Fruit fly (Drosophila melanogaster) whole organism, embryonic: ENCODE data around the gene CG6325.

ENCODE experiments used
- Atf3 ChIP-seq: fragments of 200-800 bp; sonication (Bioruptor generic); optimal IDR thresholded peaks from 3 replicates; lab custom pipeline; 2016; ENCODE audit warnings: missing biosample characterization, missing genetic modification characterization
- Bgb ChIP-seq: fragments of 200-800 bp; sonication (Bioruptor generic); IDR thresholded peaks from 2 replicates; pipeline ENCODE4 v1.3.6; 2022; ENCODE audit warnings: missing biosample characterization, missing genetic modification characterization; ENCODE audit not compliant: partially characterized antibody
- CG1024 ChIP-seq: fragments of 200-800 bp; sonication (Bioruptor generic); IDR thresholded peaks from 2 replicates; pipeline ENCODE4 v1.3.6; 2022; ENCODE audit warnings: missing biosample characterization, missing genetic modification characterization
- CG10979 ChIP-seq: fragments of 200-800 bp; sonication (Bioruptor generic); optimal IDR thresholded peaks from 2 replicates; lab custom pipeline; 2018; ENCODE audit warnings: missing biosample characterization, mild to moderate bottlenecking, missing genetic modification characterization, moderate library complexity
- CG11456 ChIP-seq: fragments of 200-800 bp; sonication (Bioruptor generic); IDR thresholded peaks from 3 replicates; pipeline ENCODE4 v1.3.6; 2022; ENCODE audit warnings: missing biosample characterization, missing genetic modification characterization
- CG16863 ChIP-seq: fragments of 200-800 bp; sonication (Bioruptor generic); optimal IDR thresholded peaks from 3 replicates; lab custom pipeline; 2016; ENCODE audit warnings: missing biosample characterization, missing genetic modification characterization
- CG17361 ChIP-seq: fragments of 200-800 bp; sonication (Bioruptor generic); IDR thresholded peaks from 3 replicates; pipeline ENCODE4 v1.3.6; 2022; ENCODE audit warnings: missing biosample characterization, missing genetic modification characterization
- CG17568 ChIP-seq: fragments of 200-800 bp; sonication (Bioruptor generic); optimal IDR thresholded peaks from 2 replicates; lab custom pipeline; 2018; ENCODE audit warnings: missing biosample characterization, mild to moderate bottlenecking, missing genetic modification characterization, moderate library complexity
- CG1832 ChIP-seq: fragments of 200-800 bp; sonication (Bioruptor generic); optimal IDR thresholded peaks from 2 replicates; lab custom pipeline; 2017; ENCODE audit warnings: missing biosample characterization, mild to moderate bottlenecking, missing genetic modification characterization, inconsistent platforms
- CG18476 ChIP-seq: fragments of 200-800 bp; sonication (Bioruptor generic); optimal IDR thresholded peaks from 2 replicates; lab custom pipeline; 2016; ENCODE audit warnings: missing biosample characterization, mild to moderate bottlenecking, missing genetic modification characterization
- CG18619 ChIP-seq: fragments of 200-800 bp; sonication (Bioruptor generic); optimal IDR thresholded peaks from 3 replicates; lab custom pipeline; 2017; ENCODE audit warnings: missing biosample characterization, mild to moderate bottlenecking, missing genetic modification characterization
- CG3065 ChIP-seq: fragments of 200-800 bp; sonication (Bioruptor generic); optimal IDR thresholded peaks from 2 replicates; lab custom pipeline; 2016; ENCODE audit warnings: missing biosample characterization, missing genetic modification characterization
- CG3726 ChIP-seq: fragments of 200-800 bp; sonication (Bioruptor generic); IDR thresholded peaks from 3 replicates; pipeline ENCODE4, ENCODE4 v1.3.6; 2022; ENCODE audit warnings: missing biosample characterization, missing genetic modification characterization
- CG3847 ChIP-seq: fragments of 200-800 bp; sonication (Bioruptor generic); IDR thresholded peaks from 2 replicates; pipeline ENCODE4 v1.3.6; 2022; ENCODE audit warnings: missing biosample characterization, missing genetic modification characterization
- CG4282 ChIP-seq: fragments of 200-800 bp; sonication (Bioruptor generic); optimal IDR thresholded peaks from 2 replicates; lab custom pipeline; 2016; ENCODE audit warnings: missing biosample characterization, missing genetic modification characterization
- CG7556 ChIP-seq: fragments of 200-800 bp; sonication (Bioruptor generic); optimal IDR thresholded peaks from 2 replicates; lab custom pipeline; 2017; ENCODE audit warnings: missing biosample characterization, mild to moderate bottlenecking, missing genetic modification characterization
- CG8478 ChIP-seq: fragments of >200 bp; optimal IDR thresholded peaks from 2 replicates; lab custom pipeline; 2018
- CHES-1-like ChIP-seq: fragments of 200-800 bp; sonication (Bioruptor generic); optimal IDR thresholded peaks from 2 replicates; lab custom pipeline; 2016; ENCODE audit warnings: missing biosample characterization, missing genetic modification characterization
- Elba2 ChIP-seq: fragments of 200-800 bp; sonication (Bioruptor generic); optimal IDR thresholded peaks from 3 replicates; lab custom pipeline; 2016; ENCODE audit warnings: missing biosample characterization, missing genetic modification characterization
- Hr78 ChIP-seq, 2 experiments: fragments of 200-800 bp in 1 of 2; fragments of >200 bp in 1 of 2; sonication (Bioruptor generic) in 1 of 2; optimal IDR thresholded peaks; 2 replicates each; lab custom pipeline; 2017 to 2019; ENCODE audit warnings: missing biosample characterization in 2 of 2, missing genetic modification characterization in 2 of 2, mild to moderate bottlenecking in 1 of 2, moderate library complexity in 1 of 2
- Mrtf ChIP-seq: fragments of 200-800 bp; sonication (Bioruptor generic); IDR thresholded peaks from 3 replicates; pipeline ENCODE4 v1.3.6; 2022; ENCODE audit warnings: missing biosample characterization, missing genetic modification characterization
- NFAT ChIP-seq: fragments of 200-800 bp; sonication (Bioruptor generic); IDR thresholded peaks from 2 replicates; pipeline ENCODE4 v1.3.6; 2022; ENCODE audit warnings: missing biosample characterization, missing genetic modification characterization
- Nf-YC ChIP-seq: fragments of 200-800 bp; optimal IDR thresholded peaks from 3 replicates; lab custom pipeline; 2019; ENCODE audit warnings: missing biosample characterization, mild to moderate bottlenecking, missing genetic modification characterization, moderate library complexity
- Optix ChIP-seq: fragments of 200-800 bp; sonication (Bioruptor generic); IDR thresholded peaks from 3 replicates; pipeline ENCODE4 v1.3.6; 2022; ENCODE audit warnings: missing biosample characterization, missing genetic modification characterization
- Scr ChIP-seq: fragments of 200-800 bp; sonication (Bioruptor generic); IDR thresholded peaks from 2 replicates; pipeline ENCODE4 v1.3.6; 2022; ENCODE audit warnings: missing biosample characterization, missing genetic modification characterization; ENCODE audit not compliant: partially characterized antibody
- Sry-δ ChIP-seq: fragments of 200-800 bp; sonication (Bioruptor generic); optimal IDR thresholded peaks from 2 replicates; lab custom pipeline; 2016; ENCODE audit warnings: missing biosample characterization, missing genetic modification characterization
- TFAM ChIP-seq: fragments of 200-800 bp; sonication (Bioruptor generic); optimal IDR thresholded peaks from 2 replicates; lab custom pipeline; 2017; ENCODE audit warnings: missing biosample characterization, missing genetic modification characterization, inconsistent platforms
- Xrp1 ChIP-seq: fragments of 200-800 bp; sonication (Bioruptor generic); IDR thresholded peaks from 2 replicates; pipeline ENCODE4 v1.3.6; 2022; ENCODE audit warnings: missing biosample characterization, missing genetic modification characterization
- ara ChIP-seq: fragments of 200-800 bp; sonication (Bioruptor generic); IDR thresholded peaks from 2 replicates; pipeline ENCODE4 v1.3.6; 2022; ENCODE audit warnings: missing biosample characterization, missing genetic modification characterization
- ato ChIP-seq: fragments of 200-800 bp; sonication (Bioruptor generic); IDR thresholded peaks from 2 replicates; pipeline ENCODE4 v1.3.6; 2022; ENCODE audit warnings: missing biosample characterization, missing genetic modification characterization; ENCODE audit not compliant: partially characterized antibody
- bab2 ChIP-seq: fragments of 200-800 bp; sonication (Bioruptor generic); optimal IDR thresholded peaks from 2 replicates; lab custom pipeline; 2016; ENCODE audit warnings: missing biosample characterization, missing genetic modification characterization
- cg ChIP-seq: fragments of 200-800 bp; sonication (Bioruptor generic); optimal IDR thresholded peaks from 3 replicates; lab custom pipeline; 2019; ENCODE audit warnings: missing biosample characterization, mild to moderate bottlenecking, missing genetic modification characterization, moderate library complexity
- dmrt99B ChIP-seq: fragments of 200-800 bp; sonication (Bioruptor generic); optimal IDR thresholded peaks from 2 replicates; lab custom pipeline; 2018; ENCODE audit warnings: missing biosample characterization, mild to moderate bottlenecking, missing genetic modification characterization, moderate library complexity
- en ChIP-seq: fragments of 200-800 bp; sonication (Bioruptor generic); optimal IDR thresholded peaks from 2 replicates; lab custom pipeline; 2016; ENCODE audit warnings: missing biosample characterization, missing genetic modification characterization
- h ChIP-seq: fragments of >200 bp; optimal IDR thresholded peaks from 2 replicates; lab custom pipeline; 2017
- hth ChIP-seq: fragments of >200 bp; optimal IDR thresholded peaks from 2 replicates; lab custom pipeline; 2017; ENCODE audit warnings: inconsistent platforms
- insv ChIP-seq, 2 experiments: fragments of 200-800 bp; sonication (Bioruptor generic); optimal IDR thresholded peaks; 3 replicates each; lab custom pipeline; 2016 to 2018; ENCODE audit warnings: missing biosample characterization in 2 of 2, missing genetic modification characterization in 2 of 2
- nerfin-1 ChIP-seq: fragments of 200-800 bp; sonication (Bioruptor generic); optimal IDR thresholded peaks from 3 replicates; lab custom pipeline; 2019; ENCODE audit warnings: missing biosample characterization, mild to moderate bottlenecking, missing genetic modification characterization, moderate library complexity
- nerfin-2 ChIP-seq: fragments of 200-800 bp; sonication (Bioruptor generic); IDR thresholded peaks from 2 replicates; pipeline ENCODE4 v1.3.6; 2022; ENCODE audit warnings: missing biosample characterization, missing genetic modification characterization; ENCODE audit not compliant: partially characterized antibody
- org-1 ChIP-seq: fragments of 200-800 bp; sonication (Bioruptor generic); optimal IDR thresholded peaks from 2 replicates; lab custom pipeline; 2017; ENCODE audit warnings: missing biosample characterization, missing genetic modification characterization
- pzg ChIP-seq: fragments of 200-800 bp; sonication (Bioruptor generic); optimal IDR thresholded peaks from 3 replicates; lab custom pipeline; 2018; ENCODE audit warnings: missing biosample characterization, mild to moderate bottlenecking, missing genetic modification characterization, moderate library complexity
- sens-2 ChIP-seq: fragments of 200-800 bp; sonication (Bioruptor generic); IDR thresholded peaks from 2 replicates; pipeline ENCODE4 v1.3.6; 2022; ENCODE audit warnings: missing biosample characterization, missing genetic modification characterization
- slou ChIP-seq: fragments of 200-800 bp; sonication (Bioruptor generic); optimal IDR thresholded peaks from 3 replicates; lab custom pipeline; 2016; ENCODE audit warnings: missing biosample characterization, missing genetic modification characterization
- slp2 ChIP-seq: fragments of 200-800 bp; sonication (Bioruptor generic); optimal IDR thresholded peaks from 2 replicates; lab custom pipeline; 2016; ENCODE audit warnings: missing biosample characterization, missing genetic modification characterization
- tll ChIP-seq, 2 experiments: fragments of 200-800 bp in 1 of 2; fragments of >200 bp in 1 of 2; sonication (Bioruptor generic) in 1 of 2; optimal IDR thresholded peaks; 2 replicates each; lab custom pipeline; 2017 to 2019; ENCODE audit warnings: missing biosample characterization in 2 of 2, missing genetic modification characterization in 2 of 2, mild to moderate bottlenecking in 1 of 2, moderate library complexity in 1 of 2
- tna ChIP-seq: fragments of 200-800 bp; sonication (Bioruptor generic); IDR thresholded peaks from 2 replicates; pipeline ENCODE4 v1.3.6; 2022; ENCODE audit warnings: missing biosample characterization, missing genetic modification characterization; ENCODE audit not compliant: partially characterized antibody
- toy ChIP-seq: fragments of 200-800 bp; sonication (Bioruptor generic); IDR thresholded peaks from 2 replicates; pipeline ENCODE4 v1.3.6; 2022; ENCODE audit warnings: missing biosample characterization, missing genetic modification characterization
- tup ChIP-seq: fragments of 200-800 bp; sonication (Bioruptor generic); optimal IDR thresholded peaks from 2 replicates; lab custom pipeline; 2016; ENCODE audit warnings: missing biosample characterization, mild to moderate bottlenecking, missing genetic modification characterization, moderate library complexity
- twi ChIP-seq: fragments of 200-800 bp; optimal IDR thresholded peaks from 2 replicates; lab custom pipeline; 2019; ENCODE audit warnings: missing biosample characterization, mild to moderate bottlenecking, missing genetic modification characterization, moderate library complexity
- zfh1 ChIP-seq: fragments of 200-800 bp; sonication (Bioruptor generic); IDR thresholded peaks from 3 replicates; pipeline ENCODE4 v1.3.6; 2022; ENCODE audit warnings: missing biosample characterization, missing genetic modification characterization

CG6325 gene

DNA sequence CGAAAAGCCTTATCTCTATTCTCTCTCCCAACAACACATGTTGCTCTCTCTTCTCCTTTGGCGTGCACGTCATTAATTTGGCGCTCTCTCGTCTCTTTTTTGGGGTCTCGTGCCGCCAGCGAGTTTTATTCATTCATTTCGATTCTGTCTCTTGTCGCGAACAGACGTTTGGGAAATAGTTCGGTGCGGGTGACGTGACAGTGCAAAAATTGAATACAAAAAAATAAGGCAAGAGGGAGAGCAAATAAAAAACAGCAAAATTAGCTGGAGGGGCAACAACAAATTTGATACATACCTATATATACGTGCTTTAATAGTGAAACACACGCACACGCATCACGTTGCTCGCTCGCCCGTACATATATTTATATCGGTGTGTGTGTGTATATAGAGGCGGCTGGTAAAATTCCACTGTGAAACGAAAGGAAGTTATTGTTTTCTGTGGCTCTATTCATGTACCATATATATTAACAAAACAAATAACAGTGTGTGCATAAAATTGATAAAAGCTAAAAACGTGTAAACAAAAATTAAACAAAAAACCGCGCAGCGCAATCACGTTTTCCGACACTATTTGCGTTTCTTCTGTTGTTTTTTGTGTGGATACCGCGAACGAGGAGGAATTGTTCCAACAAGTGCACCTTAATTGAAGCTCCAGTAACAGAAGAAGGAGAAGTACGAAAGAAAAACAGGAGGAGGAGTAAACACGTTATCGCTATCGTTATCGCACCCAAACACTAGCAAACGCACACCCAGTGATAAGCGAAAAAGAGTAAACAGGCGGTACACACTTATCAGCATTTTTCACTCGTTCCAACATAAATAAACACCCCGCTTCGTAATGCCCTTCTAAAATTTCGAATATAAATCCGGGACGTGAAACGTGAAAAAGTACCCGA is 18.7 kb downstream of the CG6325 start, which contains the start of gene cwo (continued):
- TF ChIP-seq CG7556 (no peak), tup (GFP tag; lab: Kevin White, UChicago) (no peak), CG17361 (GFP tag; lab: Robert Waterston, UW) (no peak), CG18476 (GFP tag; lab: Kevin White, UChicago) (peak; percentile 8), zfh1 (no peak), Nf-YC (no peak), CG11456 (GFP tag; lab: Robert Waterston, UW) (no peak), Hr78 (GFP tag; optimal IDR thresholded peaks at IDR 0.05; lab: Kevin White, UChicago) (no peak), dmrt99B (tag; lab: Kevin White, UChicago) (no peak), CG10979 (no peak), CG3726 (GFP tag; lab: Robert Waterston, UW) (no peak), Scr (GFP tag; lab: Robert Waterston, UW) (no peak), Bgb (GFP tag; lab: Robert Waterston, UW) (no peak), CHES-1-like (GFP tag; lab: Kevin White, UChicago) (peak; percentile 60), nerfin-1 (tag; lab: Kevin White, UChicago) (no peak), Atf3 (GFP tag; lab: Kevin White, UChicago) (no peak), CG16863 (GFP tag; lab: Kevin White, UChicago) (peak; percentile 19), Optix (GFP tag; lab: Robert Waterston, UW) (no peak), tna (no peak), ara (no peak), ato (GFP tag; lab: Robert Waterston, UW) (no peak), TFAM (GFP tag; lab: Kevin White, UChicago) (no peak), Xrp1 (GFP tag; lab: Robert Waterston, UW) (no peak), sens-2 (GFP tag; lab: Robert Waterston, UW) (no peak), pzg (GFP tag; lab: Kevin White, UChicago) (no peak), CG17568 (peak; percentile 27), Mrtf (no peak), tll (GFP tag; optimal IDR thresholded peaks at IDR 0.05; lab: Kevin White, UChicago) (no peak), CG4282 (GFP tag; lab: Kevin White, UChicago) (no peak), CG18619 (GFP tag; lab: Kevin White, UChicago) (peak; percentile 42), org-1 (GFP tag; lab: Kevin White, UChicago) (no peak), Elba2 (GFP tag; lab: Kevin White, UChicago) (no peak), CG8478 (lab: Kevin White, UChicago) (no peak), en (GFP tag; lab: Kevin White, UChicago) (peak; percentile 3), slou (GFP tag; lab: Kevin White, UChicago) (no peak), toy (GFP tag; lab: Robert Waterston, UW) (no peak), hth (lab: Kevin White, UChicago) (no peak), h (no peak), slp2 (GFP tag; lab: Kevin White, UChicago) (no peak), NFAT (no peak), CG3065 (GFP tag; lab: Kevin White, UChicago) (no peak), insv (GFP tag; optimal IDR thresholded peaks at IDR 0.05; lab: Kevin White, UChicago) (no peak), CG1024 (GFP tag; lab: Robert Waterston, UW) (no peak), CG1832 (GFP tag; lab: Kevin White, UChicago) (no peak), cg (GFP tag; lab: Kevin White, UChicago) (peak; percentile 58), nerfin-2 (GFP tag; lab: Robert Waterston, UW) (no peak), CG3847 (GFP tag; lab: Robert Waterston, UW) (no peak), bab2 (GFP tag; lab: Kevin White, UChicago) (peak; percentile 26), Sry-δ (GFP tag; lab: Kevin White, UChicago) (peak; percentile 3), twi (tag; lab: Kevin White, UChicago) (no peak)
